Worm (Caenorhabditis elegans): Measurements from ENCODE around the gene ubxn-4.

ce11 chrIII:8435074-8435473 is 29.7 kb upstream of the ubxn-4 start, which contains the start of gene ZK1236.9:
- no peak for TF ChIP-seq him-1 (tag; optimal IDR thresholded peaks at IDR 0.05)
- TF ChIP-seq dao-5 (tag; optimal IDR thresholded peaks at IDR 0.05): no peak
- no peak for TF ChIP-seq W03F9.2 (tag; optimal IDR thresholded peaks at IDR 0.05)

Measured in whole organism, L4/young adult.